ENCODE assay signal across 1 fruit fly cellular context in genomic region chr4:404325-404724, dm6.
TF ChIP-seq lines count a peak whose summit lies in the region.

No protein-coding gene starts in this region.

TF ChIP-seq in whole organism, embryonic, 481 proteins besides CTCF, POLR2A, EP300 and RAD21 (continued from another document):
- peak; percentile 44 for TF ChIP-seq dmrt99B (tag; optimal IDR thresholded peaks at IDR 0.05; lab: Kevin White, UChicago)
- TF ChIP-seq CG17186 (GFP tag; optimal IDR thresholded peaks at IDR 0.05; lab: Kevin White, UChicago), result no peak
- peak; percentile 67 for TF ChIP-seq caup (GFP tag; optimal IDR thresholded peaks at IDR 0.05; lab: Kevin White, UChicago; ENCODE audit: severe bottlenecking)
- peak; percentile 58 for TF ChIP-seq CG8359 (GFP tag; optimal IDR thresholded peaks at IDR 0.05; lab: Kevin White, UChicago; ENCODE audit: borderline replicate concordance)
- TF ChIP-seq CG4328 (GFP tag; optimal IDR thresholded peaks at IDR 0.05; lab: Kevin White, UChicago), result peak; percentile 19
- no peak for TF ChIP-seq Sox102F (GFP tag; optimal IDR thresholded peaks at IDR 0.05; lab: Kevin White, UChicago)
- peak in 1 of 2 experiments; percentile 47 for TF ChIP-seq eve (GFP tag; optimal IDR thresholded peaks at IDR 0.05; lab: Kevin White, UChicago)
- peak; percentile 41 for TF ChIP-seq D19B (GFP tag; optimal IDR thresholded peaks at IDR 0.05; lab: Kevin White, UChicago)
- peak; percentile 28 for TF ChIP-seq CrebB (tag; optimal IDR thresholded peaks at IDR 0.05; lab: Kevin White, UChicago)
- peak; percentile 64 for TF ChIP-seq Sox100B (GFP tag; optimal IDR thresholded peaks at IDR 0.05; lab: Kevin White, UChicago)
- peak; percentile 44 for TF ChIP-seq CG2202 (tag; optimal IDR thresholded peaks at IDR 0.05; lab: Kevin White, UChicago)
- TF ChIP-seq CG12659 (GFP tag; optimal IDR thresholded peaks at IDR 0.05; lab: Kevin White, UChicago), result peak; percentile 22
- peak; percentile 46 for TF ChIP-seq CG6765 (GFP tag; optimal IDR thresholded peaks at IDR 0.05; lab: Kevin White, UChicago)
- TF ChIP-seq Atf-2 (GFP tag; optimal IDR thresholded peaks at IDR 0.05; lab: Kevin White, UChicago), result no peak
- TF ChIP-seq CG4424 (GFP tag; optimal IDR thresholded peaks at IDR 0.05; lab: Kevin White, UChicago), result peak; percentile 71
- peak; percentile 11 for TF ChIP-seq zf30C (GFP tag; optimal IDR thresholded peaks at IDR 0.05; lab: Kevin White, UChicago)
- TF ChIP-seq CG6254 (GFP tag; optimal IDR thresholded peaks at IDR 0.05; lab: Kevin White, UChicago), result peak; percentile 82
- TF ChIP-seq Bgb (GFP tag; IDR thresholded peaks at IDR 0.05; lab: Robert Waterston, UW; ENCODE audit: partially characterized antibody), result no peak
- TF ChIP-seq CG10431 (GFP tag; optimal IDR thresholded peaks at IDR 0.05; lab: Kevin White, UChicago), result peak; percentile 71
- TF ChIP-seq CG17385 (GFP tag; optimal IDR thresholded peaks at IDR 0.05; lab: Kevin White, UChicago), result peak; percentile 69
- TF ChIP-seq br (optimal IDR thresholded peaks at IDR 0.05; lab: Kevin White, UChicago), result no peak
- peak; percentile 68; the same call in 1 of the 2 replicates for TF ChIP-seq CG32532 (GFP tag; IDR thresholded peaks at IDR 0.05; lab: Robert Waterston, UW)
- TF ChIP-seq bsh (GFP tag; optimal IDR thresholded peaks at IDR 0.05; lab: Kevin White, UChicago), result peak; percentile 50 to 55
- peak; percentile 79 for TF ChIP-seq onecut (GFP tag; IDR thresholded peaks at IDR 0.05; lab: Robert Waterston, UW)
- peak; percentile 66 for TF ChIP-seq CG33557 (GFP tag; optimal IDR thresholded peaks at IDR 0.05; lab: Kevin White, UChicago)
- TF ChIP-seq trem (tag; optimal IDR thresholded peaks at IDR 0.05; lab: Kevin White, UChicago), result peak; percentile 45
- peak; percentile 69 for TF ChIP-seq CG13296 (GFP tag; optimal IDR thresholded peaks at IDR 0.05; lab: Kevin White, UChicago)
- no peak for TF ChIP-seq CG43689 (GFP tag; IDR thresholded peaks at IDR 0.05; lab: Robert Waterston, UW)
- TF ChIP-seq CG6813 (GFP tag; optimal IDR thresholded peaks at IDR 0.05; lab: Kevin White, UChicago), result peak; percentile 64
- TF ChIP-seq Sry-β (GFP tag; optimal IDR thresholded peaks at IDR 0.05; lab: Kevin White, UChicago), result peak; percentile 32
- peak; percentile 51 for TF ChIP-seq Vsx1 (GFP tag; optimal IDR thresholded peaks at IDR 0.05; lab: Kevin White, UChicago)
- peak; percentile 4 for TF ChIP-seq CG30020 (tag; optimal IDR thresholded peaks at IDR 0.05; lab: Kevin White, UChicago)
- peak; percentile 70 for TF ChIP-seq CG7987 (GFP tag; optimal IDR thresholded peaks at IDR 0.05; lab: Kevin White, UChicago)
- TF ChIP-seq Med (GFP tag; lab: Kevin White, UChicago), result peak; percentile 87
- peak; percentile 50 for TF ChIP-seq CG31441 (GFP tag; IDR thresholded peaks at IDR 0.05; lab: Robert Waterston, UW)
- TF ChIP-seq Xrp1 (GFP tag; IDR thresholded peaks at IDR 0.05; lab: Robert Waterston, UW), result peak; percentile 58; the same call in 1 of the 2 replicates
- TF ChIP-seq dpn (GFP tag; optimal IDR thresholded peaks at IDR 0.05; lab: Kevin White, UChicago), result peak in 1 of 2 experiments; percentile 29
- TF ChIP-seq CG10267 (tag; optimal IDR thresholded peaks at IDR 0.05; lab: Kevin White, UChicago), result peak; percentile 62
- peak; percentile 55 for TF ChIP-seq Jarid2 (GFP tag; optimal IDR thresholded peaks at IDR 0.05; lab: Kevin White, UChicago)
- peak; percentile 51 for TF ChIP-seq lab (GFP tag; optimal IDR thresholded peaks at IDR 0.05; lab: Kevin White, UChicago)
- TF ChIP-seq CG8290 (GFP tag; optimal IDR thresholded peaks at IDR 0.05; lab: Kevin White, UChicago), result peak; percentile 40
- TF ChIP-seq CG8290 (tag; optimal IDR thresholded peaks at IDR 0.05; lab: Kevin White, UChicago), result no peak
- no peak for TF ChIP-seq CG2116 (GFP tag; optimal IDR thresholded peaks at IDR 0.05; lab: Kevin White, UChicago)
- TF ChIP-seq CG1602 (GFP tag; optimal IDR thresholded peaks at IDR 0.05; lab: Kevin White, UChicago), result no peak
- TF ChIP-seq CG15696 (tag; optimal IDR thresholded peaks at IDR 0.05; lab: Kevin White, UChicago), result peak; percentile 36
- peak; percentile 97 for TF ChIP-seq CG3163 (GFP tag; optimal IDR thresholded peaks at IDR 0.05; lab: Kevin White, UChicago)
- TF ChIP-seq CG10209 (GFP tag; optimal IDR thresholded peaks at IDR 0.05; lab: Kevin White, UChicago), result peak; percentile 2
- no peak for TF ChIP-seq ro (GFP tag; IDR thresholded peaks at IDR 0.05; lab: Robert Waterston, UW)
- no peak for TF ChIP-seq CG16813 (GFP tag; IDR thresholded peaks at IDR 0.05; lab: Robert Waterston, UW; ENCODE audit: partially characterized antibody)
- no peak for TF ChIP-seq CG10366 (GFP tag; IDR thresholded peaks at IDR 0.05; lab: Robert Waterston, UW)
- TF ChIP-seq CG17359 (tag; optimal IDR thresholded peaks at IDR 0.05; lab: Kevin White, UChicago), result peak; percentile 45
- TF ChIP-seq CG17829 (tag; optimal IDR thresholded peaks at IDR 0.05; lab: Kevin White, UChicago), result peak; percentile 59
- TF ChIP-seq CG5180 (GFP tag; optimal IDR thresholded peaks at IDR 0.05; lab: Kevin White, UChicago), result peak; percentile 57
- TF ChIP-seq Spps (tag; optimal IDR thresholded peaks at IDR 0.05; lab: Kevin White, UChicago), result peak; percentile 19
- 0 out of 3 replicates have a peak, but pooled peaks have one; percentile 7 for TF ChIP-seq row (GFP tag; IDR thresholded peaks at IDR 0.05; lab: Robert Waterston, UW)
- peak; percentile 44 for TF ChIP-seq CG15011 (GFP tag; optimal IDR thresholded peaks at IDR 0.05; lab: Kevin White, UChicago)
- peak; percentile 74 for TF ChIP-seq Asciz (GFP tag; optimal IDR thresholded peaks at IDR 0.05; lab: Kevin White, UChicago)
- TF ChIP-seq CoRest (tag; optimal IDR thresholded peaks at IDR 0.05; lab: Kevin White, UChicago), result no peak
- TF ChIP-seq Nf-YC (tag; optimal IDR thresholded peaks at IDR 0.05; lab: Kevin White, UChicago), result peak; percentile 59
- peak; percentile 43 for TF ChIP-seq Fer3 (tag; optimal IDR thresholded peaks at IDR 0.05; lab: Kevin White, UChicago)
- peak; percentile 34 for TF ChIP-seq CG31365 (tag; optimal IDR thresholded peaks at IDR 0.05; lab: Kevin White, UChicago)
- peak; percentile 14 for TF ChIP-seq CG10654 (GFP tag; optimal IDR thresholded peaks at IDR 0.05; lab: Kevin White, UChicago)
- peak; percentile 33 for TF ChIP-seq nerfin-1 (tag; optimal IDR thresholded peaks at IDR 0.05; lab: Kevin White, UChicago)
- peak; percentile 9 for TF ChIP-seq CG8281 (tag; optimal IDR thresholded peaks at IDR 0.05; lab: Kevin White, UChicago)
- peak; percentile 61 for TF ChIP-seq CG1233 (GFP tag; optimal IDR thresholded peaks at IDR 0.05; lab: Kevin White, UChicago)
- peak; percentile 65 for TF ChIP-seq tap (tag; optimal IDR thresholded peaks at IDR 0.05; lab: Kevin White, UChicago)
- TF ChIP-seq ems (GFP tag; optimal IDR thresholded peaks at IDR 0.05; lab: Kevin White, UChicago), result no peak
- TF ChIP-seq nom (GFP tag; optimal IDR thresholded peaks at IDR 0.05; lab: Kevin White, UChicago), result peak; percentile 67
- TF ChIP-seq Awh (GFP tag; IDR thresholded peaks at IDR 0.05; lab: Robert Waterston, UW), result no peak
- peak; percentile 62 for TF ChIP-seq NfI (GFP tag; optimal IDR thresholded peaks at IDR 0.05; lab: Kevin White, UChicago)
- TF ChIP-seq scrt (GFP tag; optimal IDR thresholded peaks at IDR 0.05; lab: Kevin White, UChicago), result peak; percentile 11
- no peak for TF ChIP-seq CG3847 (GFP tag; IDR thresholded peaks at IDR 0.05; lab: Robert Waterston, UW)
- TF ChIP-seq Nf-YB (GFP tag; optimal IDR thresholded peaks at IDR 0.05; lab: Kevin White, UChicago), result peak; percentile 37
- no peak for TF ChIP-seq Atf6 (GFP tag; IDR thresholded peaks at IDR 0.05; lab: Robert Waterston, UW)
- TF ChIP-seq ara (GFP tag; IDR thresholded peaks at IDR 0.05; lab: Robert Waterston, UW), result peak; percentile 56; the same call in 1 of the 2 replicates
- peak; percentile 29 for TF ChIP-seq CG8924 (tag; optimal IDR thresholded peaks at IDR 0.05; lab: Kevin White, UChicago)
- peak; percentile 27 for TF ChIP-seq CG18599 (GFP tag; optimal IDR thresholded peaks at IDR 0.05; lab: Kevin White, UChicago)
- no peak for TF ChIP-seq Stat92E (GFP tag; optimal IDR thresholded peaks at IDR 0.05; lab: Kevin White, UChicago)
- TF ChIP-seq tll (GFP tag; optimal IDR thresholded peaks at IDR 0.05; lab: Kevin White, UChicago), result peak in 1 of 2 experiments; percentile 14
- peak; percentile 64 for TF ChIP-seq CG12071 (GFP tag; optimal IDR thresholded peaks at IDR 0.05; lab: Kevin White, UChicago)
- peak; percentile 1 for TF ChIP-seq bcd (GFP tag; optimal IDR thresholded peaks at IDR 0.05; lab: Kevin White, UChicago)
- TF ChIP-seq CG9727 (GFP tag; optimal IDR thresholded peaks at IDR 0.05; lab: Kevin White, UChicago), result peak; percentile 35
- TF ChIP-seq her (GFP tag; optimal IDR thresholded peaks at IDR 0.05; lab: Kevin White, UChicago), result no peak
- no peak for TF ChIP-seq CG12769 (tag; optimal IDR thresholded peaks at IDR 0.05; lab: Kevin White, UChicago)
- TF ChIP-seq CG14965 (GFP tag; optimal IDR thresholded peaks at IDR 0.05; lab: Kevin White, UChicago; ENCODE audit: borderline replicate concordance), result peak; percentile 96
- peak; percentile 60 for TF ChIP-seq CG8388 (GFP tag; optimal IDR thresholded peaks at IDR 0.05; lab: Kevin White, UChicago)
- TF ChIP-seq sug (tag; optimal IDR thresholded peaks at IDR 0.05; lab: Kevin White, UChicago), result no peak
- peak; percentile 36 for TF ChIP-seq CG6683 (GFP tag; optimal IDR thresholded peaks at IDR 0.05; lab: Kevin White, UChicago)
- peak; percentile 47; the same call in 1 of the 2 replicates for TF ChIP-seq stc (GFP tag; IDR thresholded peaks at IDR 0.05; lab: Robert Waterston, UW)
- peak; percentile 44 for TF ChIP-seq CG13424 (tag; optimal IDR thresholded peaks at IDR 0.05; lab: Kevin White, UChicago)
- TF ChIP-seq CG17568 (GFP tag; optimal IDR thresholded peaks at IDR 0.05; lab: Kevin White, UChicago), result peak; percentile 72
- TF ChIP-seq CG4360 (GFP tag; IDR thresholded peaks at IDR 0.05; lab: Robert Waterston, UW), result no peak
- peak; percentile 61 for TF ChIP-seq CG18262 (tag; optimal IDR thresholded peaks at IDR 0.05; lab: Kevin White, UChicago)
- peak; percentile 19 for TF ChIP-seq CG12104 (GFP tag; optimal IDR thresholded peaks at IDR 0.05; lab: Kevin White, UChicago)
- peak; percentile 74 for TF ChIP-seq odd (GFP tag; optimal IDR thresholded peaks at IDR 0.05; lab: Kevin White, UChicago)
- TF ChIP-seq kni (GFP tag; optimal IDR thresholded peaks at IDR 0.05; lab: Kevin White, UChicago), result peak; percentile 23
- peak; percentile 35 for TF ChIP-seq gem (tag; optimal IDR thresholded peaks at IDR 0.05; lab: Kevin White, UChicago)
- peak; percentile 82 for TF ChIP-seq MTF-1 (GFP tag; optimal IDR thresholded peaks at IDR 0.05; lab: Kevin White, UChicago; ENCODE audit: borderline replicate concordance)
- TF ChIP-seq CG4820 (GFP tag; optimal IDR thresholded peaks at IDR 0.05; lab: Kevin White, UChicago), result peak; percentile 47
- TF ChIP-seq ci (GFP tag; IDR thresholded peaks at IDR 0.05; lab: Robert Waterston, UW), result peak; percentile 83
- no peak for TF ChIP-seq Oli (tag; optimal IDR thresholded peaks at IDR 0.05; lab: Kevin White, UChicago)
- TF ChIP-seq CG7271 (tag; optimal IDR thresholded peaks at IDR 0.05; lab: Kevin White, UChicago), result peak; percentile 39
- peak; percentile 1 for TF ChIP-seq Lhr (GFP tag; optimal IDR thresholded peaks at IDR 0.05; lab: Kevin White, UChicago)
- TF ChIP-seq CG3281 (GFP tag; optimal IDR thresholded peaks at IDR 0.05; lab: Kevin White, UChicago), result peak; percentile 69
- peak; percentile 54 for TF ChIP-seq CG7839 (tag; optimal IDR thresholded peaks at IDR 0.05; lab: Kevin White, UChicago)
- peak; percentile 81 for TF ChIP-seq kah (GFP tag; optimal IDR thresholded peaks at IDR 0.05; lab: Kevin White, UChicago)
- TF ChIP-seq sqz (GFP tag; optimal IDR thresholded peaks at IDR 0.05; lab: Kevin White, UChicago), result peak; percentile 75
- TF ChIP-seq HHEX (GFP tag; optimal IDR thresholded peaks at IDR 0.05; lab: Kevin White, UChicago), result peak; percentile 64
- TF ChIP-seq tup (GFP tag; optimal IDR thresholded peaks at IDR 0.05; lab: Kevin White, UChicago), result no peak
- no peak for TF ChIP-seq CG12942 (GFP tag; optimal IDR thresholded peaks at IDR 0.05; lab: Kevin White, UChicago)
- peak; percentile 53; the same call in 1 of the 2 replicates for TF ChIP-seq vvl (GFP tag; IDR thresholded peaks at IDR 0.05; lab: Robert Waterston, UW)
- peak; percentile 78 for TF ChIP-seq CG4707 (GFP tag; optimal IDR thresholded peaks at IDR 0.05; lab: Kevin White, UChicago)
- peak; percentile 15 for TF ChIP-seq CG33213 (GFP tag; optimal IDR thresholded peaks at IDR 0.05; lab: Kevin White, UChicago)
TF ChIP-seq in whole organism, embryonic: peak in this region for 141.
